Fruit fly (Drosophila melanogaster) whole organism, pupa: Measurements from ENCODE around the gene Gorab.

ENCODE experiments used
- CG10348 ChIP-seq: fragments of 200-800 bp; sonication (Bioruptor generic); IDR thresholded peaks from 2 replicates; pipeline ENCODE4 v1.3.6; 2022; ENCODE audit warnings: missing biosample characterization, missing genetic modification characterization
- CG14655 ChIP-seq: fragments of 200-800 bp; sonication (Bioruptor generic); optimal IDR thresholded peaks from 3 replicates; lab custom pipeline; 2017; ENCODE audit warnings: mild to moderate bottlenecking, missing biosample characterization, missing genetic modification reagents, missing genetic modification characterization
- CG15710 ChIP-seq: fragments of 200-800 bp; sonication (Bioruptor generic); optimal IDR thresholded peaks from 2 replicates; lab custom pipeline; 2018; ENCODE audit warnings: missing biosample characterization, mild to moderate bottlenecking, missing genetic modification characterization, moderate library complexity
- CG17806 ChIP-seq: fragments of 200-800 bp; sonication (Bioruptor generic); optimal IDR thresholded peaks from 2 replicates; lab custom pipeline; 2018; ENCODE audit warnings: missing biosample characterization, mild to moderate bottlenecking, missing genetic modification characterization, moderate library complexity
- CG32121 ChIP-seq: fragments of 200-800 bp; sonication (Bioruptor generic); IDR thresholded peaks from 2 replicates; pipeline ENCODE4 v1.3.6; 2022; ENCODE audit warnings: missing biosample characterization, missing genetic modification characterization
- CG8159 ChIP-seq: fragments of 200-800 bp; sonication (Bioruptor generic); optimal IDR thresholded peaks from 3 replicates; lab custom pipeline; 2018; ENCODE audit warnings: missing biosample characterization, mild to moderate bottlenecking, missing genetic modification characterization, moderate library complexity
- CG9948 ChIP-seq: fragments of 200-800 bp; sonication (Bioruptor generic); optimal IDR thresholded peaks from 2 replicates; lab custom pipeline; 2018; ENCODE audit warnings: missing biosample characterization, mild to moderate bottlenecking, missing genetic modification characterization, moderate library complexity
- EcR ChIP-seq: fragments of 200-800 bp; sonication (Bioruptor generic); optimal IDR thresholded peaks from 3 replicates; lab custom pipeline; 2019; ENCODE audit warnings: missing biosample characterization, missing genetic modification characterization, mild to moderate bottlenecking, moderate library complexity, missing genetic modification reagents
- Ets98B ChIP-seq: fragments of 200-800 bp; sonication (Bioruptor generic); IDR thresholded peaks from 2 replicates; pipeline ENCODE4 v1.3.6; 2022; ENCODE audit warnings: missing biosample characterization, missing genetic modification characterization
- Pif1A ChIP-seq: fragments of 200-800 bp; sonication (Bioruptor generic); optimal IDR thresholded peaks from 3 replicates; lab custom pipeline; 2016; ENCODE audit warnings: missing biosample characterization, missing genetic modification characterization
- gl ChIP-seq: fragments of 200-800 bp; sonication (Bioruptor generic); optimal IDR thresholded peaks from 2 replicates; lab custom pipeline; 2018; ENCODE audit warnings: missing biosample characterization, mild to moderate bottlenecking, missing genetic modification characterization

dm6 chr3L:17419103-17419741, 9.4 kb downstream of the Gorab start:
- TF ChIP-seq CG14655 (no peak), Pif1A (no peak), CG32121 (GFP tag; lab: Robert Waterston, UW) (no peak), gl (tag; lab: Kevin White, UChicago) (no peak), CG15710 (tag; lab: Kevin White, UChicago) (no peak), EcR (GFP tag; lab: Kevin White, UChicago) (peak; percentile 71), CG8159 (no peak), CG10348 (GFP tag; lab: Robert Waterston, UW) (no peak), Ets98B (0 out of 2 replicates have a peak, but pooled peaks have one; percentile 7), CG9948 (tag; lab: Kevin White, UChicago) (no peak), CG17806 (tag; lab: Kevin White, UChicago) (no peak)
